Worm (Caenorhabditis elegans): Measurements from ENCODE around the gene M03E7.1.

DNA sequence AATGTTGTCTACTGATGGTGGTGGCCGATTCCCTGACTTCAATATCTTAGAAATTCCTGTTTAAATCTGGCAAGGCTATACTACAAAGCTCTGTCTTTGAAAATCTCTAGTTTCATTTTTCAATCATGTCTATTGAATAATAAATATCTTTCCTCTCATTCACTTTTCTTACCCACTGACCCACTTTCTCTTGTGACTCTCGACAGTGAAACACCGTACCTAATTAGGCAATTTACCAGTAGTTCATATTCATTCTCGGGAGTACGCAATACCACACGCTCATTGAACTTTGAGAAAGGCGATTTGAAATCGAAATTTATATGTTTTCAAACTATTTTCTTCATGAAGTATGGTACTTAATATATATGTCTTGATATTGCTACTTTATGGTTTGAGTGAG is 36.7 kb upstream of the M03E7.1 start, which contains the start of gene CD4.11:
- no peak for TF ChIP-seq rnt-1 (tag; optimal IDR thresholded peaks at IDR 0.05)
- TF ChIP-seq C16A3.4 (tag; optimal IDR thresholded peaks at IDR 0.05): no peak
- no peak for TF ChIP-seq unc-130 (tag; optimal IDR thresholded peaks at IDR 0.05)
- no peak for TF ChIP-seq sptf-1 (tag; optimal IDR thresholded peaks at IDR 0.05)
- TF ChIP-seq blmp-1 (tag; optimal IDR thresholded peaks at IDR 0.05): peak; percentile 39
- TF ChIP-seq xbp-1 (tag; optimal IDR thresholded peaks at IDR 0.05): no peak
- no peak for TF ChIP-seq unc-62 (GFP tag; optimal IDR thresholded peaks at IDR 0.05)
- no peak for TF ChIP-seq nhr-11 (tag; optimal IDR thresholded peaks at IDR 0.05)
- TF ChIP-seq lin-13 (GFP tag; optimal IDR thresholded peaks at IDR 0.05): no peak
- TF ChIP-seq unc-86 (tag; optimal IDR thresholded peaks at IDR 0.05): no peak
- no peak for TF ChIP-seq nhr-237 (tag; optimal IDR thresholded peaks at IDR 0.05)
